Worm (Caenorhabditis elegans): ENCODE results near the gene ZK262.20.

DNA sequence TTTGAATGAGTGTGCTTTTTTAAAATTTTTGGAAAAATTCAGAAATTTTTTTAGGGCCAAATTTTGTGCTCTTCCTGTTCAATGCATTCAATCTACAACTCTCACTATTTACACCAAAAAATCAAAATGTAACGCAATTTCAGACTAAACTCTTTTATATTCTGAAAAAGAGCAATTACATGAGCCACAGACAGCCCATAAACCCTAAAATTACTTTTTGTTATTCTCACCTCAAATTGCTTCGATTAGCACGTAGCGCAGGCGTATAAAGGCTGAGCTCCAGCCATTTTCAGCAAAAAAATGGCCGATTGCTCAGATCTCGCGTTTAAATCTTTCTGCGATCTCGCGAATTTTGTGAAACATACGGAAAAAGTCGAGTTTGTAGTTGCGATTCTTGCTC, 3.4 kb downstream of the ZK262.20 start, which contains the start of gene srw-82:
- TF ChIP-seq nhr-19 (GFP tag; conservative IDR thresholded peaks at IDR 0.05), result no peak
- no peak for TF ChIP-seq nhr-90 (tag; optimal IDR thresholded peaks at IDR 0.05; ENCODE audit: poor library complexity)
- TF ChIP-seq lir-3 (tag; optimal IDR thresholded peaks at IDR 0.05; ENCODE audit: poor library complexity), result no peak
- TF ChIP-seq fos-1 (tag; optimal IDR thresholded peaks at IDR 0.05), result no peak
